Worm (Caenorhabditis elegans) whole organism, L4/young adult: ENCODE results near the gene T24C4.5.

Experiments used
- W03F9.2 ChIP-seq: fragments of 150-350 bp; optimal IDR thresholded peaks from 2 replicates; lab custom pipeline; 2014; ENCODE audit warnings: missing biosample characterization, missing genetic modification characterization
- him-1 ChIP-seq: sonication (generic microtip); optimal IDR thresholded peaks from 2 replicates; lab custom pipeline; 2016; ENCODE audit warnings: missing genotype, missing genetic modification reagents, missing genetic modification characterization, missing compliant biosample characterization

DNA sequence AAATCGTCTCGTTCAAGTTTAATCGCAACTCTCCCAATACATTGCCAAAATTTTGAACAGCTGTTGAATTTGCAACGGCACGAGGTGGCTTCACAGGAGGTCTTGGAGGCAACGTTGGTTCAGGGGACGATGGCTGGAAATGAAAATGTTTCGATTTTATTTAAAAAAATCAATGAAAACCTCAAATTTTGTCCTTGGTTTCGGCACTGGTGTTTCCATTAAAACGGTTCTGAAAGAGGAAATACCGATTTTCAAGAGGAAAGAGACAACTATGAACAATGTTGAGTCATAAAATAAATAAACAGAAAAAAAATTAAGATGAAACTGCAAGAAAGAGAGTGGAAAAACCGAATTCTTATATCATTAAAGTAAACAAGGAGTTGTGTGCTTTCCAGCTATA lies 27.8 kb upstream of the T24C4.5 start, which contains the start of gene F23H11.4:
- TF ChIP-seq him-1 (no peak), W03F9.2 (tag; lab: Kevin White, UChicago) (no peak)
